Worm (Caenorhabditis elegans): ENCODE data around the gene sax-7.
A peak's percentile ranks its signal among the peaks of the same experiment; 100 is the strongest.

The sax-7 gene

ce11 chrIV:8062359-8062758 is at the start of gene sax-7:
TSS of gene sax-7 (plus strand) at chrIV:8062659.
- TF ChIP-seq dao-5 (tag; optimal IDR thresholded peaks at IDR 0.05) (no peak), W03F9.2 (tag; optimal IDR thresholded peaks at IDR 0.05) (no peak), him-1 (tag; optimal IDR thresholded peaks at IDR 0.05) (no peak)

DNA sequence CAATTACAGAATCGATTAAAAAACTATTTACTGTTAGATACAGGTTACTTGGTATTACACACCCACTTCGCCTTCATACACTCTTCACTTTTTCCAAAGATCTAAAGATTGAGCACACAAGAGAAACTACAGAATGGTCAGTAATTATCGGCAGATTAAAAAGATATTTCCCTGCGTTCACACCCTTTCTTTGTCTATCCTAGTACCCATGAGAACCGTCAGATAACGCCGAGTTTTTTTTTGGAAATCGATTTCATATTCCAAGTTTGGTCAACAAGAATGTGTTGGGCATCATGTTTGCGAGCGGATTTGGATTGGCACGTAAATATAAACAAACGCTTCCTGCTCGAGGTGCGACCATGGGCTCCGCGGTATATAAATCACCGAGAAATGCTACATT is 48.6 kb upstream of the sax-7 start, which contains the start of gene C26B2.8:
Gene C26B2.8, plus strand, starts transcription at position 301 of the 400 bp plus-strand sequence.
- TF ChIP-seq dao-5 (tag; optimal IDR thresholded peaks at IDR 0.05) (no peak), him-1 (tag; optimal IDR thresholded peaks at IDR 0.05) (no peak), W03F9.2 (tag; optimal IDR thresholded peaks at IDR 0.05) (no peak)

ce11 chrIV:8015726-8016312 is 46.6 kb upstream of the sax-7 start, which contains the start of gene C26B2.7:
TSS of gene C26B2.7 (plus strand) at chrIV:8016274.
- TF ChIP-seq W03F9.2 (tag; optimal IDR thresholded peaks at IDR 0.05) (peak; percentile 2), him-1 (tag; optimal IDR thresholded peaks at IDR 0.05) (peak; percentile 53)

DNA sequence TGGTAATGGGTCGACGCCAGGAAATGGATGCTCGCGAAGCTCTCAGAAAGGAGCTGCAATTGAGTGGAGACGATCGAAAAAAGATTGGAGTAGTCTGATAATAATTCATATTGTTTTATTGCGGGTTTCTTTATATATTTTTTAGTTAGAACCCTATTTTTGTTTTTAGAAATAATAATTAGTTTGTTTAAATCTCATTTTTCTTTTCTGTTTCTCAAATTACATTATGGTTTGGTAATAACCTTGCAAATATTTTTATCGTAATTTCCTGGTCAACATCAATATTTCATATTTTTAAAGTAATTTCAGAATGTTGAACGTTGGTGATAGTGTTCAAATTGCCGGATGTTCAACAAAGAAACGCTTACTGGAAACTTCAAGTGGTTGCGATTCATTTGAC is 45.8 kb upstream of the sax-7 start, which contains the start of gene elpc-4:
Gene elpc-4, plus strand, starts transcription at position 301 of the 400 bp plus-strand sequence.
- TF ChIP-seq W03F9.2 (tag; optimal IDR thresholded peaks at IDR 0.05), result no peak
- no peak for TF ChIP-seq dao-5 (tag; optimal IDR thresholded peaks at IDR 0.05)
- TF ChIP-seq him-1 (tag; optimal IDR thresholded peaks at IDR 0.05), result no peak

DNA sequence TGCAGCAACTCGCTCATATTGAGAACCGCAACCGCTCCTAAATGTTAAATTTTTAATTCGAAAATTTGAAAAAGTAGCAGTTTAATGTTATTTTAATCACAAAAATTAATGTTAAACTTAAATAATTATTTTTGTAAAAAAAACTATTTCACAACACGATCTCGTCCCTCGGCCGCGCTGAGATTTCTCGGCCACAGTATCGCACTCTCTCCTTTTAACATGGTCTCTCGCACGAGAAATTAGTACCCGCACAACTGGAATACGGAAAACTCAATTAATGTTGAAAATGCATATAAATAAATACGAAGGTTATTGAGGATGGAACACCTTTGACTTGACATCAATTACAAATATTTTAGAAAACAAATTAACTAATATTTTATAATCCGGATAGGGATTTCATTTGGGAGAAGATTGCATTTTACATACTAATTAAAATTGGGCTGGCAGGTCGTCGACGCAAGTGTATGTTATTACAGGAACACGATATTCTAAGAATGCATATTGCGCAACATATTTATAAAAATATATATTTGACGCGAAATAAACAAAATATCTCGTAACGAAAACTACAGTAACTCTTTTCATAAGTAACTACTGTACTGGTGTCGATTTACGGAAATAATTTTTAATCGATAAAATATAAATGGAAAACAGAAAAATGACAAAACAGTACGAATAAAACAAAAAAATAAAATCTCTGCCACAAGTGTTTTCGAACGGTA is 42.5 kb upstream of the sax-7 start, which contains the start of gene dnc-4:
Gene dnc-4, minus strand, starts transcription at position 37 of the 725 bp plus-strand sequence.
- TF ChIP-seq W03F9.2 (tag; optimal IDR thresholded peaks at IDR 0.05) (no peak), him-1 (tag; optimal IDR thresholded peaks at IDR 0.05) (no peak), dao-5 (tag; optimal IDR thresholded peaks at IDR 0.05) (no peak)

- TF ChIP-seq W03F9.2 (tag; optimal IDR thresholded peaks at IDR 0.05) (no peak), dao-5 (tag; optimal IDR thresholded peaks at IDR 0.05) (no peak), him-1 (tag; optimal IDR thresholded peaks at IDR 0.05) (no peak)
Measured at ce11 chrIV:8022035-8022673, 40.3 kb upstream of the sax-7 start, which contains the start of gene C26B2.2. TSS of gene C26B2.2 (minus strand) at chrIV:8022122.

ce11 chrIV:8023861-8024260 is 38.6 kb upstream of the sax-7 start:
- TF ChIP-seq W03F9.2 (tag; optimal IDR thresholded peaks at IDR 0.05) (no peak), him-1 (tag; optimal IDR thresholded peaks at IDR 0.05) (no peak), dao-5 (tag; optimal IDR thresholded peaks at IDR 0.05) (no peak)

DNA sequence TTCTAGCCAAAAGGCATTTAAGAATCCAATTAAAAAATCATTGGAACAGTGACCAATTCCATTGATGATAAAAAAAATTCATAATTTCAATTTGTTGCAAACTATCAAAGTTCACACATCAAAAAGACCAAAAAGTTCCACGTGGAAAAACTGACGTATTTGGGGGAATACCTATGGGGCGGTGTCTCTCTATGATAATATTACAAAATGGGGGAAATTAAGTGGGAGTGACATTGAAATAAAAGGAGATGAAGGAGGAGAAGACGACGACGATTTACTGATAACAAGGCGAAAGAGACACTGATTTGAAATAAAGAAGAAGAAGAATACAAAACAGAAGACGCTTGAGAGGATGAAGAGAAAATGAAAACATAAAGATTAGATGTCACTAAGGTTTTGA is 36.1 kb upstream of the sax-7 start:
- TF ChIP-seq him-1 (tag; optimal IDR thresholded peaks at IDR 0.05), result no peak

- TF ChIP-seq him-1 (tag; optimal IDR thresholded peaks at IDR 0.05) (no peak), W03F9.2 (tag; optimal IDR thresholded peaks at IDR 0.05) (no peak), dao-5 (tag; optimal IDR thresholded peaks at IDR 0.05) (no peak)
Measured at ce11 chrIV:8027293-8027866, 35.1 kb upstream of the sax-7 start.

- no peak for TF ChIP-seq W03F9.2 (tag; optimal IDR thresholded peaks at IDR 0.05)
- TF ChIP-seq him-1 (tag; optimal IDR thresholded peaks at IDR 0.05), result no peak
- no peak for TF ChIP-seq dao-5 (tag; optimal IDR thresholded peaks at IDR 0.05)
Measured at ce11 chrIV:8028372-8028771, 34.1 kb upstream of the sax-7 start.

DNA sequence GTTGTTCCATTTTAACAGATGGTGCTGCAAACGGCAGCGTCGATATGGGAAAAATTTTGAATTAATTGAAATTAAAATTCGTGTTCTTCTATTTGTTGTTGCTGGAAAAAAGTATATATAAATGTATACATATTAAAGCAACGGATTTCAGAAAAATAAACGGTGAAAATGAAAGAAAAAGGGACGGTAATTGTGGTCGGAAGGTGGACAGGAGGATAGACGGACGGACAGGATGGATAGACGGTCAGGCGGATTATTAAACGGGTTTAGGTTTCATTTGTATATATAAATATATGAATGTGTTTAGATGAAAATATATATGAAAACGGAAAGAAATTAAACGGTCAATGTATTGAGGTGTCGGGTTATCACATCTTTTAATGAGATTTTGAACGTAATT is 33.0 kb upstream of the sax-7 start, which contains the start of gene nhr-31:
Gene nhr-31, minus strand, starts transcription at position 101 of the 400 bp plus-strand sequence.
- TF ChIP-seq W03F9.2 (tag; optimal IDR thresholded peaks at IDR 0.05) (no peak), him-1 (tag; optimal IDR thresholded peaks at IDR 0.05) (no peak), dao-5 (tag; optimal IDR thresholded peaks at IDR 0.05) (no peak)

- TF ChIP-seq dao-5 (tag; optimal IDR thresholded peaks at IDR 0.05), result no peak
- TF ChIP-seq him-1 (tag; optimal IDR thresholded peaks at IDR 0.05), result no peak
Measured at ce11 chrIV:8030099-8030498, 32.4 kb upstream of the sax-7 start.

ce11 chrIV:8032135-8032915 is 30.1 kb upstream of the sax-7 start:
- TF ChIP-seq W03F9.2 (tag; optimal IDR thresholded peaks at IDR 0.05) (no peak), dao-5 (tag; optimal IDR thresholded peaks at IDR 0.05) (no peak), him-1 (tag; optimal IDR thresholded peaks at IDR 0.05) (no peak)

All from whole organism, L4/young adult.